Worm (Caenorhabditis elegans): Measurements from ENCODE around the gene Y43F8B.22.

- no peak for TF ChIP-seq lin-39 (tag; optimal IDR thresholded peaks at IDR 0.05)
- no peak for TF ChIP-seq nhr-77 (tag; optimal IDR thresholded peaks at IDR 0.05)
- TF ChIP-seq aly-2 (tag; optimal IDR thresholded peaks at IDR 0.05) = no peak
Measured at ce11 chrV:19470385-19470784, 12.2 kb upstream of the Y43F8B.22 start, which contains the start of gene Y43F8B.11.
